Fruit fly (Drosophila melanogaster) whole organism, adult: ENCODE data around the gene Cox17.
A peak's percentile ranks its signal among the peaks of the same experiment; 100 is the strongest.

Experiments
- CG11617 ChIP-seq: fragments of 200-800 bp; sonication (Bioruptor generic); optimal IDR thresholded peaks from 2 replicates; lab custom pipeline; 2017; ENCODE audit warnings: mild to moderate bottlenecking, missing biosample characterization, missing genetic modification reagents, missing genetic modification characterization
- CG14711 ChIP-seq: fragments of 200-800 bp; sonication (Bioruptor generic); optimal IDR thresholded peaks from 2 replicates; lab custom pipeline; 2018; ENCODE audit warnings: missing biosample characterization, mild to moderate bottlenecking, missing genetic modification characterization, moderate library complexity
- CG1620 ChIP-seq: fragments of 200-800 bp; sonication (Bioruptor generic); optimal IDR thresholded peaks from 2 replicates; lab custom pipeline; 2016; ENCODE audit warnings: missing biosample characterization, missing genetic modification characterization
- CG33017 ChIP-seq: fragments of 200-800 bp; sonication (Bioruptor generic); optimal IDR thresholded peaks from 2 replicates; lab custom pipeline; 2018; ENCODE audit warnings: missing biosample characterization, mild to moderate bottlenecking, missing genetic modification characterization, moderate library complexity
- CG7101 ChIP-seq: fragments of 200-800 bp; sonication (Bioruptor generic); optimal IDR thresholded peaks from 2 replicates; lab custom pipeline; 2018; ENCODE audit warnings: missing biosample characterization, mild to moderate bottlenecking, missing genetic modification characterization, moderate library complexity
- Clk ChIP-seq: fragments of 200-800 bp; sonication (Bioruptor generic); optimal IDR thresholded peaks from 2 replicates; lab custom pipeline; 2017; ENCODE audit warnings: missing biosample characterization, missing genetic modification characterization
- Hr96 ChIP-seq: fragments of 200-800 bp; sonication (Bioruptor generic); optimal IDR thresholded peaks from 2 replicates; lab custom pipeline; 2016; ENCODE audit warnings: missing biosample characterization, missing genetic modification characterization
- bab1 ChIP-seq: fragments of 200-800 bp; sonication (Bioruptor generic); optimal IDR thresholded peaks from 3 replicates; lab custom pipeline; 2019; ENCODE audit warnings: missing biosample characterization, mild to moderate bottlenecking, missing genetic modification characterization, moderate library complexity
- cic ChIP-seq: fragments of 200-800 bp; sonication (Bioruptor generic); optimal IDR thresholded peaks from 2 replicates; lab custom pipeline; 2017; ENCODE audit warnings: missing biosample characterization, mild to moderate bottlenecking, missing genetic modification characterization, moderate library complexity
- cnc ChIP-seq, 2 experiments: fragments of >200 bp; optimal IDR thresholded peaks; 2 replicates each; lab custom pipeline; 2017
- kay ChIP-seq: fragments of 200-800 bp; sonication (Bioruptor generic); peaks from one replicate; lab custom pipeline; 2016; ENCODE audit warnings: missing biosample characterization, missing genetic modification characterization, borderline replicate concordance
- ovo ChIP-seq: fragments of 200-800 bp; sonication (Bioruptor generic); optimal IDR thresholded peaks from 2 replicates; lab custom pipeline; 2016; ENCODE audit warnings: missing biosample characterization, missing genetic modification characterization
- pad ChIP-seq: fragments of 200-800 bp; sonication (Bioruptor generic); optimal IDR thresholded peaks from 3 replicates; lab custom pipeline; 2017; ENCODE audit warnings: missing biosample characterization, missing genetic modification characterization, mild to moderate bottlenecking, moderate library complexity, missing genetic modification reagents
- toe ChIP-seq: fragments of 200-800 bp; sonication (Bioruptor generic); optimal IDR thresholded peaks from 2 replicates; lab custom pipeline; 2016; ENCODE audit warnings: missing biosample characterization, missing genetic modification characterization

dm6 chrX:15084580-15085138 lies at the start of gene Cox17:
- TF ChIP-seq toe (GFP tag; lab: Kevin White, UChicago), result peak; percentile 75
- TF ChIP-seq Clk (GFP tag; lab: Kevin White, UChicago), result peak; percentile 43
- TF ChIP-seq CG14711 (tag; lab: Kevin White, UChicago), result peak; percentile 97
- TF ChIP-seq cnc (optimal IDR thresholded peaks at IDR 0.05; lab: Kevin White, UChicago), result no peak
- TF ChIP-seq bab1 (GFP tag; lab: Kevin White, UChicago), result peak; percentile 85
- peak; percentile 92 for TF ChIP-seq CG11617 (GFP tag; lab: Kevin White, UChicago)
- peak; percentile 80 for TF ChIP-seq pad
- no peak for TF ChIP-seq cic
- TF ChIP-seq kay (GFP tag; lab: Kevin White, UChicago), result peak; percentile 93
- TF ChIP-seq Hr96, result peak; percentile 84
- TF ChIP-seq CG7101 (tag; lab: Kevin White, UChicago), result peak; percentile 84
- TF ChIP-seq ovo (GFP tag; lab: Kevin White, UChicago), result peak; percentile 85
- peak; percentile 27 for TF ChIP-seq CG33017
- peak; percentile 80 for TF ChIP-seq CG1620 (GFP tag; lab: Kevin White, UChicago)
